Worm (Caenorhabditis elegans) whole organism, young adult: ENCODE results near the gene cnc-4.

ENCODE experiments used
- B0261.1 ChIP-seq: sonication (generic microtip); optimal IDR thresholded peaks from 2 replicates; lab custom pipeline; 2016; ENCODE audit warnings: mild to moderate bottlenecking, missing genetic modification characterization, moderate library complexity, missing compliant biosample characterization
- B0336.3 ChIP-seq: fragments of 200-800 bp; sonication (Bioruptor generic); IDR thresholded peaks from 2 replicates; pipeline ENCODE4 v1.3.6; 2022; ENCODE audit warnings: missing genetic modification characterization, missing compliant biosample characterization
- C06A6.2 ChIP-seq: fragments of 200-800 bp; sonication (Bioruptor generic); conservative IDR thresholded peaks from 2 replicates; pipeline ENCODE4 v1.3.6; 2022; ENCODE audit warnings: missing genetic modification characterization, missing compliant biosample characterization
- C17E4.6 ChIP-seq: fragments of 200-800 bp; sonication (Bioruptor generic); IDR thresholded peaks from 2 replicates; pipeline ENCODE4 v1.3.6; 2022; ENCODE audit warnings: missing genetic modification reagents, missing genetic modification characterization, missing compliant biosample characterization
- F10E7.11 ChIP-seq: sonication (generic microtip); optimal IDR thresholded peaks from 2 replicates; lab custom pipeline; 2017; ENCODE audit warnings: mild to moderate bottlenecking, missing genetic modification characterization, moderate library complexity, missing compliant biosample characterization
- F23B12.7 ChIP-seq: sonication (generic microtip); optimal IDR thresholded peaks from 2 replicates; lab custom pipeline; 2017; ENCODE audit warnings: missing genetic modification characterization, mild to moderate bottlenecking, missing compliant biosample characterization, antibody characterized with exemption, moderate library complexity; ENCODE audit not compliant: insufficient read depth
- F39B2.1 ChIP-seq: fragments of 200-800 bp; sonication (Bioruptor generic); IDR thresholded peaks from 2 replicates; pipeline ENCODE4 v1.3.6; 2022; ENCODE audit warnings: missing genetic modification reagents, missing genetic modification characterization, missing compliant biosample characterization
- F49E8.2 ChIP-seq: sonication (generic microtip); optimal IDR thresholded peaks from 3 replicates; lab custom pipeline; 2017; ENCODE audit warnings: missing genetic modification characterization, mild to moderate bottlenecking, missing compliant biosample characterization, antibody characterized with exemption, moderate library complexity; ENCODE audit not compliant: insufficient read depth
- F55B11.4 ChIP-seq: sonication (generic microtip); optimal IDR thresholded peaks from 2 replicates; lab custom pipeline; 2016; ENCODE audit warnings: missing compliant biosample characterization, missing genetic modification characterization, borderline replicate concordance; ENCODE audit not compliant: insufficient read depth
- K12H6.12 ChIP-seq: fragments of 200-800 bp; sonication (Bioruptor generic); optimal IDR thresholded peaks from 2 replicates; lab custom pipeline; 2018; ENCODE audit warnings: mild to moderate bottlenecking, missing genetic modification characterization, missing compliant biosample characterization
- T07F8.4 ChIP-seq: sonication (generic microtip); optimal IDR thresholded peaks from 2 replicates; lab custom pipeline; 2016; ENCODE audit warnings: mild to moderate bottlenecking, missing genetic modification characterization, moderate library complexity, missing compliant biosample characterization
- T26A5.8 ChIP-seq: sonication (generic microtip); optimal IDR thresholded peaks from 2 replicates; lab custom pipeline; 2016; ENCODE audit warnings: missing genetic modification characterization, missing compliant biosample characterization
- ama-1 ChIP-seq, 3 experiments: fragments of 150-350 bp in 1 of 3; sonication (generic microtip) in 2 of 3; optimal IDR thresholded peaks; 2 replicates each; lab custom pipeline; 2014 to 2018; ENCODE audit warnings: missing biosample characterization in 2 of 3, missing genetic modification characterization in 2 of 3, missing genetic modification reagents in 2 of 3
- athp-1 ChIP-seq: sonication (generic microtip); optimal IDR thresholded peaks from 2 replicates; lab custom pipeline; 2017; ENCODE audit warnings: mild to moderate bottlenecking, missing genetic modification characterization, missing compliant biosample characterization
- attf-5 ChIP-seq: fragments of 200-800 bp; sonication (Bioruptor generic); optimal IDR thresholded peaks from 2 replicates; lab custom pipeline; 2018; ENCODE audit warnings: mild to moderate bottlenecking, missing genetic modification characterization, missing compliant biosample characterization
- bed-2 ChIP-seq: fragments of 200-800 bp; sonication (Bioruptor generic); IDR thresholded peaks from 2 replicates; pipeline ENCODE4 v1.3.6; 2022; ENCODE audit warnings: missing genetic modification reagents, missing genetic modification characterization, missing compliant biosample characterization
- cebp-2 ChIP-seq: fragments of 200-800 bp; sonication (Bioruptor generic); IDR thresholded peaks from 2 replicates; pipeline ENCODE4 v1.3.6; 2022; ENCODE audit warnings: missing genetic modification characterization, missing compliant biosample characterization
- ceh-100 ChIP-seq: fragments of 200-800 bp; sonication (Bioruptor generic); IDR thresholded peaks from 2 replicates; pipeline ENCODE4 v1.3.6; 2022; ENCODE audit warnings: missing genetic modification reagents, missing genetic modification characterization, missing compliant biosample characterization
- ceh-40 ChIP-seq: fragments of 200-800 bp; sonication (Bioruptor generic); IDR thresholded peaks from 2 replicates; pipeline ENCODE4 v1.3.6; 2022; ENCODE audit warnings: missing genetic modification characterization, missing compliant biosample characterization
- chd-7 ChIP-seq: sonication (generic microtip); optimal IDR thresholded peaks from 2 replicates; lab custom pipeline; 2016; ENCODE audit warnings: mild to moderate bottlenecking, missing genetic modification characterization, moderate library complexity, missing compliant biosample characterization
- fkh-3 ChIP-seq: sonication (generic microtip); optimal IDR thresholded peaks from 2 replicates; lab custom pipeline; 2016; ENCODE audit warnings: mild to moderate bottlenecking, missing genetic modification characterization, missing compliant biosample characterization
- gei-17 ChIP-seq: fragments of 200-800 bp; sonication (Bioruptor generic); optimal IDR thresholded peaks from 2 replicates; lab custom pipeline; 2018; ENCODE audit warnings: mild to moderate bottlenecking, missing genetic modification characterization, missing compliant biosample characterization
- him-1 ChIP-seq: sonication (generic microtip); optimal IDR thresholded peaks from 2 replicates; lab custom pipeline; 2016; ENCODE audit warnings: missing genotype, missing genetic modification reagents, missing genetic modification characterization, missing compliant biosample characterization
- hlh-26 ChIP-seq: fragments of 200-800 bp; sonication (Bioruptor generic); conservative IDR thresholded peaks from 2 replicates; pipeline ENCODE4 v1.3.6; 2022; ENCODE audit warnings: missing genetic modification reagents, missing genetic modification characterization, missing compliant biosample characterization
- hmg-20 ChIP-seq: fragments of 200-800 bp; sonication (Bioruptor generic); IDR thresholded peaks from 2 replicates; pipeline ENCODE4 v1.3.6; 2022; ENCODE audit warnings: missing genetic modification reagents, missing genetic modification characterization, missing compliant biosample characterization
- hrde-1 ChIP-seq: sonication (generic microtip); optimal IDR thresholded peaks from 2 replicates; lab custom pipeline; 2016; ENCODE audit warnings: missing genetic modification characterization, mild to moderate bottlenecking, missing compliant biosample characterization, moderate library complexity, missing genotype, missing genetic modification reagents, borderline replicate concordance
- hsf-1 ChIP-seq: fragments of 200-800 bp; sonication (Bioruptor generic); IDR thresholded peaks from 2 replicates; pipeline ENCODE4 v1.3.6; 2022; ENCODE audit warnings: missing genetic modification reagents, missing genetic modification characterization, missing compliant biosample characterization
- lin-26 ChIP-seq: fragments of 200-800 bp; sonication (Bioruptor generic); IDR thresholded peaks from 2 replicates; pipeline ENCODE4 v1.3.6; 2022; ENCODE audit warnings: missing genetic modification reagents, missing genetic modification characterization, missing compliant biosample characterization
- lin-35 ChIP-seq, 3 experiments: fragments of 150-350 bp in 2 of 3; sonication (generic microtip) in 1 of 3; optimal IDR thresholded peaks; 2 replicates each; lab custom pipeline; 2014 to 2018; ENCODE audit warnings: missing biosample characterization in 3 of 3, missing genetic modification characterization in 3 of 3, missing genetic modification reagents in 3 of 3
- lin-54 ChIP-seq: fragments of 200-800 bp; sonication (Bioruptor generic); optimal IDR thresholded peaks from 2 replicates; lab custom pipeline; 2018; ENCODE audit warnings: mild to moderate bottlenecking, missing genetic modification characterization, missing compliant biosample characterization
- madf-10 ChIP-seq: sonication (generic microtip); optimal IDR thresholded peaks from 2 replicates; lab custom pipeline; 2016; ENCODE audit warnings: mild to moderate bottlenecking, missing genetic modification characterization, missing compliant biosample characterization
- madf-6 ChIP-seq: fragments of 200-800 bp; sonication (Bioruptor generic); IDR thresholded peaks from 2 replicates; pipeline ENCODE4 v1.3.6; 2022; ENCODE audit warnings: missing genetic modification reagents, missing genetic modification characterization, missing compliant biosample characterization
- madf-8 ChIP-seq: fragments of 200-800 bp; sonication (Bioruptor generic); conservative IDR thresholded peaks from 2 replicates; pipeline ENCODE4 v1.3.6; 2022; ENCODE audit warnings: missing genetic modification reagents, missing genetic modification characterization, missing compliant biosample characterization
- mel-28 ChIP-seq: sonication (generic microtip); optimal IDR thresholded peaks from 2 replicates; lab custom pipeline; 2016; ENCODE audit warnings: borderline replicate concordance, mild to moderate bottlenecking, missing genetic modification characterization, missing compliant biosample characterization
- mxl-1 ChIP-seq: sonication (generic microtip); optimal IDR thresholded peaks from 2 replicates; lab custom pipeline; 2016; ENCODE audit warnings: missing genetic modification characterization, missing compliant biosample characterization
- nfya-1 ChIP-seq: sonication (generic microtip); optimal IDR thresholded peaks from 2 replicates; lab custom pipeline; 2017; ENCODE audit warnings: antibody characterized with exemption, missing compliant biosample characterization, missing genetic modification characterization, borderline replicate concordance; ENCODE audit not compliant: insufficient read depth
- nfya-2 ChIP-seq: fragments of 200-800 bp; sonication (Bioruptor generic); IDR thresholded peaks from 2 replicates; pipeline ENCODE4 v1.3.6; 2022; ENCODE audit warnings: missing genetic modification reagents, missing genetic modification characterization, missing compliant biosample characterization
- nfyb-1 ChIP-seq: fragments of 200-800 bp; sonication (Bioruptor generic); IDR thresholded peaks from 2 replicates; pipeline ENCODE4 v1.3.6; 2022; ENCODE audit warnings: missing genetic modification reagents, missing genetic modification characterization, missing compliant biosample characterization
- nhr-179 ChIP-seq: sonication (generic microtip); optimal IDR thresholded peaks from 2 replicates; lab custom pipeline; 2016; ENCODE audit warnings: mild to moderate bottlenecking, missing genetic modification characterization, missing compliant biosample characterization
- nhr-27 ChIP-seq: fragments of 200-800 bp; sonication (Bioruptor generic); optimal IDR thresholded peaks from 2 replicates; lab custom pipeline; 2018; ENCODE audit warnings: mild to moderate bottlenecking, missing genetic modification characterization, moderate library complexity, missing compliant biosample characterization
- pbrm-1 ChIP-seq: fragments of 200-800 bp; sonication (Bioruptor generic); IDR thresholded peaks from 2 replicates; pipeline ENCODE4 v1.3.6; 2022; ENCODE audit warnings: missing genetic modification reagents, missing genetic modification characterization, missing compliant biosample characterization
- sea-2 ChIP-seq: fragments of 200-800 bp; sonication (Bioruptor generic); IDR thresholded peaks from 2 replicates; pipeline ENCODE4 v1.3.6; 2022; ENCODE audit warnings: missing genetic modification characterization, missing compliant biosample characterization
- tlf-1 ChIP-seq: fragments of 200-800 bp; sonication (Bioruptor generic); optimal IDR thresholded peaks from 2 replicates; lab custom pipeline; 2018; ENCODE audit warnings: mild to moderate bottlenecking, missing genetic modification characterization, missing compliant biosample characterization
- unc-130 ChIP-seq: sonication (generic microtip); optimal IDR thresholded peaks from 2 replicates; lab custom pipeline; 2016; ENCODE audit warnings: missing genetic modification reagents, missing genetic modification characterization, missing compliant biosample characterization
- unc-62 ChIP-seq: fragments of 150-350 bp; optimal IDR thresholded peaks from 2 replicates; lab custom pipeline; 2014; ENCODE audit warnings: missing biosample characterization, missing genetic modification reagents, missing genetic modification characterization
- zim-3 ChIP-seq: sonication (generic microtip); optimal IDR thresholded peaks from 2 replicates; lab custom pipeline; 2017; ENCODE audit warnings: mild to moderate bottlenecking, missing genetic modification characterization, moderate library complexity, missing compliant biosample characterization
- ztf-22 ChIP-seq: fragments of 200-800 bp; sonication (Bioruptor generic); optimal IDR thresholded peaks from 2 replicates; lab custom pipeline; 2018; ENCODE audit warnings: mild to moderate bottlenecking, missing genetic modification characterization, moderate library complexity, missing compliant biosample characterization

cnc-4 gene

DNA sequence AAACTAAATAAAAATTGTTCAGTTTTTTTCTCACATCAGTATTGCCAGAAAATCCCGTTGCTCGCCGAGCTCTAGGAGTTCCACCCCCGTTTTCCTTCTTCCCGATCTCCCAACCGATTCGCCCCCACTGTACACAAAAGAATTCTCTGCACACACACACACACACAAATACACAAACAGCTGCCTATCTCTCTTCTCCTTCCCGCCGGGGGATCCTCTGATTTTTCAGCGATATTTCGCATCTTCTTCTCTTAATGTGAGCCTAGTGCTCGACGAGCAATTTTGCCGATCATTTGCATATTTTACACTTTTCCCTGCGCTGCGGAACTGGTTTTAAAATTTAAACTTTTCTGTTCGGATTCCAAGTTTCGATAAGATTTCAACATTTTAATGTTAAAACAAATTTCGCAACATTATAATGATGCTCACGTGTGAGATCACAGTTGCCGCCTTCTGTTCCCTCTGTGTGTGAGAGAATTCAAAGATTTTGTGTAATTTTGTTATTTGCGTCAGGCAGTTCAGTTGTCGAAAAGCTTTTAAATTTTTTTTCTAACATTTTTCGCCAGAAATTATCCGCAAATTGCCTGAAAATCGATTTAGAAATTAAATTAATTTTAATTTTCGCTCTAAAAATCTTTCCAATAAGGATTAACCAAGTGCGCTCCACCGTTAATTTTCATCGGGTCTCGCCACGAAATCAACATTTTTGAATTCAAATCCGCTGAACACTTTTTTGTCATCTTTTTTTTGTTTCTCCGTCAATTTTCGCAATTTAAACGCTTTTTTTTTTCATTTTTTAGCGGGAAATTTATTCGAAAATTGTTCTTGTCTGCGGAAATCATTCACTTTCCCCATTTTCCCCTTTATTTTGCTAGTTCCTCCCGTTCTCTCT lies 24.3 kb downstream of the cnc-4 start (continued):
- TF ChIP-seq nfya-1 (tag; lab: Kevin White, UChicago) (no peak), ama-1 (optimal IDR thresholded peaks at IDR 0.05; lab: Kevin White, UChicago) (no peak), ama-1 (GFP tag; optimal IDR thresholded peaks at IDR 0.05; lab: Kevin White, UChicago) (no peak), gei-17 (GFP tag; lab: Kevin White, UChicago) (no peak), F55B11.4 (tag; lab: Kevin White, UChicago) (no peak), F39B2.1 (GFP tag; lab: Robert Waterston, UW) (no peak), madf-6 (GFP tag; lab: Robert Waterston, UW) (peak; percentile 75), nfya-2 (GFP tag; lab: Robert Waterston, UW) (no peak), T26A5.8 (no peak), lin-26 (GFP tag; lab: Robert Waterston, UW) (0 out of 2 replicates have a peak, but pooled peaks have one; percentile 28), him-1 (no peak), bed-2 (GFP tag; lab: Robert Waterston, UW) (no peak), B0336.3 (GFP tag; lab: Robert Waterston, UW) (no peak; the same call in 1 of the 2 replicates), lin-54 (GFP tag; lab: Kevin White, UChicago) (peak; percentile 92), hrde-1 (tag; lab: Kevin White, UChicago) (no peak), K12H6.12 (no peak), C06A6.2 (GFP tag; lab: Robert Waterston, UW) (no peak), mel-28 (tag; lab: Kevin White, UChicago) (no peak), F49E8.2 (tag; lab: Kevin White, UChicago) (no peak), hsf-1 (GFP tag; lab: Robert Waterston, UW) (no peak), madf-10 (tag; lab: Kevin White, UChicago) (no peak), sea-2 (GFP tag; lab: Robert Waterston, UW) (no peak), B0261.1 (tag; lab: Kevin White, UChicago) (no peak), mxl-1 (tag; lab: Kevin White, UChicago) (no peak), unc-62 (GFP tag; lab: Kevin White, UChicago) (no peak), hmg-20 (no peak), ceh-40 (no peak), cebp-2 (GFP tag; lab: Robert Waterston, UW) (no peak), tlf-1 (GFP tag; lab: Kevin White, UChicago) (peak; percentile 11), nhr-27 (tag; lab: Kevin White, UChicago) (no peak), ceh-100 (GFP tag; lab: Robert Waterston, UW) (no peak), fkh-3 (tag; lab: Kevin White, UChicago) (no peak), hlh-26 (no peak), zim-3 (tag; lab: Kevin White, UChicago) (no peak), nfyb-1 (GFP tag; lab: Robert Waterston, UW) (no peak), T07F8.4 (tag; lab: Kevin White, UChicago) (no peak), nhr-179 (tag; lab: Kevin White, UChicago) (no peak), pbrm-1 (GFP tag; lab: Robert Waterston, UW) (peak; percentile 37; the same call in 1 of the 2 replicates), unc-130 (GFP tag; lab: Kevin White, UChicago) (no peak), athp-1 (tag; lab: Kevin White, UChicago) (no peak), lin-35 (GFP tag; optimal IDR thresholded peaks at IDR 0.05; lab: Kevin White, UChicago) (peak in 2 of 3 experiments; percentile 22 to 53), chd-7 (no peak), C17E4.6 (GFP tag; lab: Robert Waterston, UW) (no peak), attf-5 (GFP tag; lab: Kevin White, UChicago) (peak; percentile 70), F10E7.11 (tag; lab: Kevin White, UChicago) (no peak), madf-8 (GFP tag; lab: Robert Waterston, UW) (peak; percentile 70), ztf-22 (GFP tag; lab: Kevin White, UChicago) (no peak), F23B12.7 (tag; lab: Kevin White, UChicago) (peak; percentile 29)
